Worm (Caenorhabditis elegans) whole organism, early embryonic: ENCODE results near the gene wdr-37.

Experiments used
- ama-1 ChIP-seq: fragments of 150-350 bp; optimal IDR thresholded peaks from 2 replicates; lab custom pipeline; 2014
- hmg-4 ChIP-seq: fragments of 200-800 bp; sonication (Bioruptor generic); optimal IDR thresholded peaks from 2 replicates; lab custom pipeline; 2018; ENCODE audit warnings: mild to moderate bottlenecking, missing genetic modification characterization, missing compliant biosample characterization
- sea-1 ChIP-seq: fragments of 200-800 bp; sonication (Bioruptor generic); conservative IDR thresholded peaks from 2 replicates; pipeline ENCODE4 v1.3.6; 2022; ENCODE audit warnings: missing genetic modification characterization, missing compliant biosample characterization
- tbx-37 ChIP-seq: fragments of 200-800 bp; sonication (Bioruptor generic); conservative IDR thresholded peaks from 2 replicates; pipeline ENCODE4 v1.3.6; 2022; ENCODE audit warnings: missing genetic modification reagents, missing genetic modification characterization, missing compliant biosample characterization

DNA sequence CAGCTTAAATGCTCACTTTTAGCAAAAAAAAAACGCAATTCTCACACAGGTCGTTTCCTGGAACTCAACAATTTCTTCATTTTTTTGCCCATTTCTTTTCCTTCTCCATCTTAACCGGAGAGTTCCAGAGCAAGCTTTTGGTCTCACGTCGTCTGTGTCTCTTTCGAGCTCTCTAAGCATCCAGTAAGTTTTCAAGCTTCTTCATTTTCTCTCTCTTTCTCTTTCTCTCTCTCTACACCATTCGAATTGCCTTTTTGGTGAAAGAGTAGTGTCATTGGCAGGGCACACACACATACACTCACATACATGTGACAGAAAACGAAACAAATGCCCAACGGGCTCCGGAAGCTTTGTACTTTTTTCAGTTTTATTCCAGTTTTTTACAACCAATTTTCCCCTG, 40.0 kb upstream of the wdr-37 start:
- no peak for TF ChIP-seq ama-1 (lab: Kevin White, UChicago)
- no peak for TF ChIP-seq hmg-4 (GFP tag; lab: Kevin White, UChicago)
- no peak for TF ChIP-seq sea-1
- TF ChIP-seq tbx-37 (GFP tag; lab: Robert Waterston, UW), result no peak
